Worm (Caenorhabditis elegans) whole organism, mixed stage, embryonic: ENCODE data around the gene F48E8.8.

Source experiments
- ceh-43 ChIP-seq: fragments of 200-800 bp; sonication (Bioruptor generic); optimal IDR thresholded peaks from 2 replicates; lab custom pipeline; 2018; ENCODE audit warnings: mild to moderate bottlenecking, missing genetic modification characterization, moderate library complexity, missing compliant biosample characterization
- nhr-28 ChIP-seq: fragments of 150-350 bp; optimal IDR thresholded peaks from 2 replicates; lab custom pipeline; 2014; ENCODE audit warnings: missing biosample characterization, missing genetic modification characterization
- sptf-1 ChIP-seq: sonication (generic microtip); optimal IDR thresholded peaks from 2 replicates; lab custom pipeline; 2017; ENCODE audit warnings: mild to moderate bottlenecking, missing genetic modification characterization, moderate library complexity, missing compliant biosample characterization

ce11 chrIII:5487087-5487603 is 37.5 kb upstream of the F48E8.8 start, which contains the start of gene osg-1:
- TF ChIP-seq nhr-28 (tag; lab: Kevin White, UChicago): no peak
- TF ChIP-seq ceh-43 (GFP tag; lab: Kevin White, UChicago): no peak
- TF ChIP-seq sptf-1 (tag; lab: Kevin White, UChicago): no peak
